Fruit fly (Drosophila melanogaster) whole organism, wandering third instar larva: ENCODE results near the gene mTerf3.
A peak's percentile ranks its signal among the peaks of the same experiment; 100 is the strongest.

Experiments
- Abd-B ChIP-seq: fragments of >200 bp; optimal IDR thresholded peaks from 2 replicates; lab custom pipeline; 2017; ENCODE audit warnings: missing biosample characterization, missing genetic modification characterization
- CG32264 ChIP-seq: fragments of 200-800 bp; sonication (Bioruptor generic); optimal IDR thresholded peaks from 2 replicates; lab custom pipeline; 2016; ENCODE audit warnings: missing biosample characterization, missing genetic modification characterization
- CG9705 ChIP-seq: fragments of 200-800 bp; sonication (Bioruptor generic); optimal IDR thresholded peaks from 2 replicates; lab custom pipeline; 2018; ENCODE audit warnings: missing biosample characterization, mild to moderate bottlenecking, missing genetic modification characterization
- CrebA ChIP-seq: fragments of 200-800 bp; sonication (Bioruptor generic); optimal IDR thresholded peaks from 2 replicates; lab custom pipeline; 2016; ENCODE audit warnings: missing biosample characterization, mild to moderate bottlenecking, missing genetic modification characterization, borderline replicate concordance
- Dfd ChIP-seq: fragments of >200 bp; optimal IDR thresholded peaks from 2 replicates; lab custom pipeline; 2017; ENCODE audit warnings: missing biosample characterization, missing genetic modification characterization
- Dif ChIP-seq: fragments of 200-275, 200-300 bp; sonication (Bioruptor generic); optimal IDR thresholded peaks from 2 replicates; lab custom pipeline; 2018; ENCODE audit warnings: missing biosample characterization, missing genetic modification characterization; ENCODE audit not compliant: partially characterized antibody
- GATAd ChIP-seq: sonication (Bioruptor generic); optimal IDR thresholded peaks from 2 replicates; lab custom pipeline; 2016; ENCODE audit warnings: missing biosample characterization, missing genetic modification characterization
- HLH106 ChIP-seq: fragments of 200-800 bp; optimal IDR thresholded peaks from 3 replicates; lab custom pipeline; 2019; ENCODE audit warnings: missing biosample characterization, mild to moderate bottlenecking, missing genetic modification characterization, moderate library complexity
- Hnf4 ChIP-seq: fragments of 200-800 bp; sonication (Bioruptor generic); optimal IDR thresholded peaks from 2 replicates; lab custom pipeline; 2016; ENCODE audit warnings: missing biosample characterization, mild to moderate bottlenecking, missing genetic modification characterization
- Hr78 ChIP-seq: fragments of >200 bp; optimal IDR thresholded peaks from 2 replicates; lab custom pipeline; 2017; ENCODE audit warnings: missing biosample characterization, missing genetic modification characterization
- Hr83 ChIP-seq: fragments of 200-300 bp; sonication (Bioruptor generic); optimal IDR thresholded peaks from 2 replicates; lab custom pipeline; 2016; ENCODE audit warnings: missing biosample characterization, mild to moderate bottlenecking, missing genetic modification characterization, moderate library complexity; ENCODE audit not compliant: poor library complexity, severe bottlenecking
- Jra ChIP-seq: sonication (Bioruptor generic); optimal IDR thresholded peaks from 2 replicates; lab custom pipeline; 2016; ENCODE audit warnings: missing biosample characterization, missing genetic modification characterization
- Mio ChIP-seq: sonication (Bioruptor generic); optimal IDR thresholded peaks from 2 replicates; lab custom pipeline; 2016; ENCODE audit warnings: missing biosample characterization, missing genetic modification characterization
- Myc ChIP-seq: fragments of >200 bp; optimal IDR thresholded peaks from 2 replicates; lab custom pipeline; 2017
- N ChIP-seq: fragments of >200 bp; optimal IDR thresholded peaks from 2 replicates; lab custom pipeline; 2018; ENCODE audit warnings: missing biosample characterization, missing external identifiers, missing genetic modification characterization
- OdsH ChIP-seq: fragments of 200-800 bp; sonication (Bioruptor generic); optimal IDR thresholded peaks from 2 replicates; lab custom pipeline; 2016; ENCODE audit warnings: missing biosample characterization, mild to moderate bottlenecking, missing genetic modification characterization
- Rel ChIP-seq, 2 experiments: fragments of 200-800 bp; sonication (Bioruptor generic) in 1 of 2; optimal IDR thresholded peaks; 2 replicates in 1 of 2; 3 replicates in 1 of 2; lab custom pipeline; 2016 to 2019; ENCODE audit warnings: mild to moderate bottlenecking in 2 of 2, missing biosample characterization in 2 of 2, missing genetic modification characterization in 2 of 2, moderate library complexity in 1 of 2
- Sp1 ChIP-seq: fragments of 200-800 bp; sonication (Bioruptor generic); optimal IDR thresholded peaks from 3 replicates; lab custom pipeline; 2019; ENCODE audit warnings: missing biosample characterization, mild to moderate bottlenecking, missing genetic modification characterization, moderate library complexity
- Vsx2 ChIP-seq: fragments of 200-300, 225-300 bp; sonication (Bioruptor generic); optimal IDR thresholded peaks from 2 replicates; lab custom pipeline; 2018; ENCODE audit warnings: missing biosample characterization, missing genetic modification characterization; ENCODE audit not compliant: partially characterized antibody
- br ChIP-seq: fragments of 200-800 bp; sonication (Bioruptor generic); optimal IDR thresholded peaks from 2 replicates; lab custom pipeline; 2016; ENCODE audit warnings: missing biosample characterization, missing genetic modification characterization
- brk ChIP-seq: fragments of 200-800 bp; sonication (Bioruptor generic); optimal IDR thresholded peaks from 2 replicates; lab custom pipeline; 2016; ENCODE audit warnings: missing biosample characterization, mild to moderate bottlenecking, missing genetic modification characterization
- dl ChIP-seq, 2 experiments: fragments of 175-275, 200-275 bp in 1 of 2; fragments of 200-275 bp in 1 of 2; sonication (Bioruptor generic); optimal IDR thresholded peaks; lab custom pipeline; 2018; ENCODE audit warnings: mild to moderate bottlenecking in 2 of 2, missing biosample characterization in 2 of 2, missing genetic modification characterization in 2 of 2, moderate library complexity in 2 of 2; ENCODE audit not compliant: partially characterized antibody in 2 of 2, insufficient read depth in 1 of 2
- dmrt93B ChIP-seq: fragments of 200-800 bp; sonication (Bioruptor generic); optimal IDR thresholded peaks from 2 replicates; lab custom pipeline; 2018; ENCODE audit warnings: missing biosample characterization, mild to moderate bottlenecking, missing genetic modification characterization
- dsf ChIP-seq: sonication (Bioruptor generic); optimal IDR thresholded peaks from 2 replicates; lab custom pipeline; 2016; ENCODE audit warnings: missing biosample characterization, missing genetic modification characterization, borderline replicate concordance
- ey ChIP-seq: fragments of 200-800 bp; sonication (Bioruptor generic); optimal IDR thresholded peaks from 2 replicates; lab custom pipeline; 2016; ENCODE audit warnings: missing biosample characterization, missing genetic modification characterization
- foxo ChIP-seq, 2 experiments: fragments of 200-800 bp; sonication (Bioruptor generic); optimal IDR thresholded peaks; 2 replicates in 1 of 2; 3 replicates in 1 of 2; lab custom pipeline; 2016 to 2017; ENCODE audit warnings: missing biosample characterization in 2 of 2, missing genetic modification characterization in 2 of 2
- fru ChIP-seq: fragments of 200-800 bp; sonication (Bioruptor generic); optimal IDR thresholded peaks from 3 replicates; lab custom pipeline; 2016; ENCODE audit warnings: missing biosample characterization, mild to moderate bottlenecking, missing genetic modification characterization
- h ChIP-seq: fragments of 200-800 bp; sonication (Bioruptor generic); optimal IDR thresholded peaks from 3 replicates; lab custom pipeline; 2016; ENCODE audit warnings: missing biosample characterization, mild to moderate bottlenecking, missing genetic modification characterization
- lola ChIP-seq: fragments of >200 bp; optimal IDR thresholded peaks from 2 replicates; lab custom pipeline; 2017; ENCODE audit warnings: missing biosample characterization, missing genetic modification characterization
- pan ChIP-seq: fragments of >200 bp; optimal IDR thresholded peaks from 2 replicates; lab custom pipeline; 2017
- psq ChIP-seq: fragments of 200-800 bp; sonication (Bioruptor generic); optimal IDR thresholded peaks from 3 replicates; lab custom pipeline; 2017; ENCODE audit warnings: missing biosample characterization, mild to moderate bottlenecking, missing genetic modification characterization, moderate library complexity
- rgr ChIP-seq: fragments of 200-800 bp; sonication (Bioruptor generic); optimal IDR thresholded peaks from 3 replicates; lab custom pipeline; 2016; ENCODE audit warnings: missing biosample characterization, mild to moderate bottlenecking, missing genetic modification characterization
- sage ChIP-seq: fragments of 200-800 bp; sonication (Bioruptor generic); optimal IDR thresholded peaks from 2 replicates; lab custom pipeline; 2016; ENCODE audit warnings: missing biosample characterization, mild to moderate bottlenecking, missing genetic modification characterization
- sv ChIP-seq: fragments of 200-800 bp; sonication (Bioruptor generic); optimal IDR thresholded peaks from 3 replicates; lab custom pipeline; 2016; ENCODE audit warnings: missing biosample characterization, missing genetic modification characterization
- tai ChIP-seq: sonication (Bioruptor generic); optimal IDR thresholded peaks from 2 replicates; lab custom pipeline; 2016; ENCODE audit warnings: missing biosample characterization, missing genetic modification characterization
- usp ChIP-seq: fragments of >200 bp; optimal IDR thresholded peaks from 2 replicates; lab custom pipeline; 2017; ENCODE audit warnings: missing biosample characterization, missing genetic modification characterization
- woc ChIP-seq: sonication (Bioruptor generic); optimal IDR thresholded peaks from 2 replicates; lab custom pipeline; 2016; ENCODE audit warnings: missing biosample characterization, mild to moderate bottlenecking, missing genetic modification characterization

Gene mTerf3

dm6 chr3L:20551862-20552261 lies 31.3 kb upstream of the mTerf3 start:
- no peak for TF ChIP-seq Vsx2 (GFP tag; lab: Kevin White, UChicago)
- no peak for TF ChIP-seq psq (GFP tag; lab: Kevin White, UChicago)
- no peak for TF ChIP-seq usp (GFP tag; lab: Kevin White, UChicago)
- no peak for TF ChIP-seq Hr78 (GFP tag; lab: Kevin White, UChicago)
- no peak for TF ChIP-seq lola
- peak; percentile 55 for TF ChIP-seq fru (GFP tag; lab: Kevin White, UChicago)
- peak; percentile 23 for TF ChIP-seq Hnf4
- TF ChIP-seq dl (GFP tag; optimal IDR thresholded peaks at IDR 0.05; lab: Kevin White, UChicago; ENCODE audit: insufficient read depth in 1 of 2, partially characterized antibody in 2 of 2) = no peak
- no peak for TF ChIP-seq Dif (GFP tag; lab: Kevin White, UChicago)
- TF ChIP-seq rgr = peak; percentile 12
- TF ChIP-seq CrebA = no peak
- TF ChIP-seq GATAd (GFP tag; lab: Kevin White, UChicago) = no peak
- TF ChIP-seq dsf (GFP tag; lab: Kevin White, UChicago) = no peak
- TF ChIP-seq ey = peak; percentile 25
- TF ChIP-seq N (GFP tag; lab: Kevin White, UChicago) = no peak
- no peak for TF ChIP-seq brk (GFP tag; lab: Kevin White, UChicago)
- peak; percentile 20 for TF ChIP-seq OdsH (GFP tag; lab: Kevin White, UChicago)
- TF ChIP-seq h (GFP tag; lab: Kevin White, UChicago) = peak; percentile 56
- peak in 1 of 2 experiments; percentile 55 for TF ChIP-seq foxo (GFP tag; optimal IDR thresholded peaks at IDR 0.05; lab: Kevin White, UChicago)
- TF ChIP-seq Jra (GFP tag; lab: Kevin White, UChicago) = no peak
- TF ChIP-seq pan = no peak
- TF ChIP-seq CG9705 (GFP tag; lab: Kevin White, UChicago) = no peak
- peak; percentile 23 for TF ChIP-seq br (GFP tag; lab: Kevin White, UChicago)
- peak; percentile 19 for TF ChIP-seq woc (GFP tag; lab: Kevin White, UChicago)
- TF ChIP-seq dmrt93B (GFP tag; lab: Kevin White, UChicago) = no peak
- TF ChIP-seq Mio (GFP tag; lab: Kevin White, UChicago) = no peak
- no peak for TF ChIP-seq HLH106 (tag; lab: Kevin White, UChicago)
- TF ChIP-seq, all 38 proteins: peak for 9

- TF ChIP-seq Vsx2 (GFP tag; lab: Kevin White, UChicago) (no peak), CrebA (no peak), Hr78 (GFP tag; lab: Kevin White, UChicago) (no peak), fru (GFP tag; lab: Kevin White, UChicago) (peak; percentile 78), dsf (GFP tag; lab: Kevin White, UChicago) (no peak), sv (GFP tag; lab: Kevin White, UChicago) (no peak), Mio (GFP tag; lab: Kevin White, UChicago) (no peak), brk (GFP tag; lab: Kevin White, UChicago) (peak; percentile 51), sage (peak; percentile 41), pan (no peak), Sp1 (peak; percentile 65), CG32264 (GFP tag; lab: Kevin White, UChicago) (no peak), HLH106 (tag; lab: Kevin White, UChicago) (peak; percentile 63), dmrt93B (GFP tag; lab: Kevin White, UChicago) (peak; percentile 23), rgr (peak; percentile 81), dl (GFP tag; optimal IDR thresholded peaks at IDR 0.05; lab: Kevin White, UChicago; ENCODE audit: insufficient read depth in 1 of 2, partially characterized antibody in 2 of 2) (no peak), Dfd (GFP tag; lab: Kevin White, UChicago) (no peak), psq (GFP tag; lab: Kevin White, UChicago) (peak; percentile 66), OdsH (GFP tag; lab: Kevin White, UChicago) (peak; percentile 77), br (GFP tag; lab: Kevin White, UChicago) (peak; percentile 68), Myc (lab: Kevin White, UChicago) (no peak), foxo (GFP tag; optimal IDR thresholded peaks at IDR 0.05; lab: Kevin White, UChicago) (peak in 1 of 2 experiments; percentile 76), Jra (GFP tag; lab: Kevin White, UChicago) (no peak), Dif (GFP tag; lab: Kevin White, UChicago) (no peak), h (GFP tag; lab: Kevin White, UChicago) (peak; percentile 77), tai (GFP tag; lab: Kevin White, UChicago) (no peak), Abd-B (GFP tag; lab: Kevin White, UChicago) (no peak), Hr83 (GFP tag; lab: Kevin White, UChicago) (no peak), lola (no peak), Hnf4 (peak; percentile 55), Rel (GFP tag; optimal IDR thresholded peaks at IDR 0.05; lab: Kevin White, UChicago) (no peak), Rel (tag; optimal IDR thresholded peaks at IDR 0.05; lab: Kevin White, UChicago) (no peak), ey (peak; percentile 76), N (GFP tag; lab: Kevin White, UChicago) (no peak), woc (GFP tag; lab: Kevin White, UChicago) (peak; percentile 70)
Observed at dm6 chr3L:20549358-20549757, 28.8 kb upstream of the mTerf3 start.
